Worm (Caenorhabditis elegans) whole organism, late embryonic: ENCODE results near the gene F49E10.4.

Experiments used
- F13H6.1 ChIP-seq: sonication (generic microtip); optimal IDR thresholded peaks from 2 replicates; lab custom pipeline; 2016; ENCODE audit warnings: missing genetic modification characterization, missing compliant biosample characterization
- K02D7.2 ChIP-seq: sonication (generic microtip); optimal IDR thresholded peaks from 2 replicates; lab custom pipeline; 2017; ENCODE audit warnings: mild to moderate bottlenecking, missing genetic modification characterization, missing compliant biosample characterization
- K09A11.1 ChIP-seq: sonication (generic microtip); optimal IDR thresholded peaks from 2 replicates; lab custom pipeline; 2017; ENCODE audit warnings: antibody characterized with exemption, mild to moderate bottlenecking, missing genetic modification characterization, missing compliant biosample characterization; ENCODE audit not compliant: insufficient read depth
- T23F11.4 ChIP-seq: fragments of 200-800 bp; sonication (Bioruptor generic); optimal IDR thresholded peaks from 2 replicates; lab custom pipeline; 2018; ENCODE audit warnings: mild to moderate bottlenecking, missing genetic modification characterization, missing compliant biosample characterization
- ahr-1 ChIP-seq: sonication (generic microtip); optimal IDR thresholded peaks from 2 replicates; lab custom pipeline; 2016; ENCODE audit warnings: missing genetic modification characterization, missing compliant biosample characterization
- ama-1 ChIP-seq: fragments of 150-350 bp; optimal IDR thresholded peaks from 2 replicates; lab custom pipeline; 2014
- ceh-19 ChIP-seq: fragments of 200-800 bp; sonication (Bioruptor generic); optimal IDR thresholded peaks from 2 replicates; lab custom pipeline; 2018; ENCODE audit warnings: mild to moderate bottlenecking, missing genetic modification characterization, missing compliant biosample characterization
- ceh-22 ChIP-seq: sonication (generic microtip); optimal IDR thresholded peaks from 2 replicates; lab custom pipeline; 2017; ENCODE audit warnings: missing biosample characterization, missing genetic modification characterization
- ceh-24 ChIP-seq: sonication (generic microtip); optimal IDR thresholded peaks from 2 replicates; lab custom pipeline; 2016; ENCODE audit warnings: mild to moderate bottlenecking, missing genetic modification characterization, missing compliant biosample characterization
- ceh-31 ChIP-seq: sonication (generic microtip); optimal IDR thresholded peaks from 2 replicates; lab custom pipeline; 2016; ENCODE audit warnings: missing genetic modification characterization, missing compliant biosample characterization
- ceh-45 ChIP-seq: fragments of 200-800 bp; sonication (Bioruptor generic); IDR thresholded peaks from 2 replicates; pipeline ENCODE4 v1.3.6; 2022; ENCODE audit warnings: missing genetic modification reagents, missing genetic modification characterization, missing compliant biosample characterization
- ceh-6 ChIP-seq: fragments of 200-800 bp; sonication (Bioruptor generic); optimal IDR thresholded peaks from 2 replicates; lab custom pipeline; 2018; ENCODE audit warnings: mild to moderate bottlenecking, missing genetic modification characterization, missing compliant biosample characterization
- che-1 ChIP-seq: sonication (generic microtip); optimal IDR thresholded peaks from 2 replicates; lab custom pipeline; 2016; ENCODE audit warnings: mild to moderate bottlenecking, missing genetic modification characterization, missing compliant biosample characterization
- dmd-4 ChIP-seq: sonication (generic microtip); optimal IDR thresholded peaks from 2 replicates; lab custom pipeline; 2016; ENCODE audit warnings: borderline replicate concordance, missing genetic modification characterization, missing compliant biosample characterization
- elt-2 ChIP-seq: sonication (generic microtip); optimal IDR thresholded peaks from 2 replicates; lab custom pipeline; 2016; ENCODE audit warnings: missing genetic modification reagents, missing genetic modification characterization, missing compliant biosample characterization
- elt-4 ChIP-seq: sonication (generic microtip); optimal IDR thresholded peaks from 2 replicates; lab custom pipeline; 2016; ENCODE audit warnings: missing genetic modification characterization, missing compliant biosample characterization
- fax-1 ChIP-seq: sonication (generic microtip); optimal IDR thresholded peaks from 2 replicates; lab custom pipeline; 2016; ENCODE audit warnings: missing genotype, missing genetic modification characterization, missing compliant biosample characterization
- fkh-10 ChIP-seq: fragments of 150-350 bp; optimal IDR thresholded peaks from 2 replicates; lab custom pipeline; 2014; ENCODE audit warnings: missing biosample characterization, missing genetic modification reagents, missing genetic modification characterization
- fkh-6 ChIP-seq: sonication (generic microtip); optimal IDR thresholded peaks from 2 replicates; lab custom pipeline; 2016; ENCODE audit warnings: missing genetic modification characterization, missing compliant biosample characterization
- hlh-8 ChIP-seq: sonication (generic microtip); optimal IDR thresholded peaks from 2 replicates; lab custom pipeline; 2016; ENCODE audit warnings: missing genotype, missing genetic modification characterization, missing compliant biosample characterization
- lim-6 ChIP-seq: sonication (generic microtip); optimal IDR thresholded peaks from 2 replicates; lab custom pipeline; 2016; ENCODE audit warnings: missing genetic modification characterization, missing compliant biosample characterization
- nfya-1 ChIP-seq: sonication (generic microtip); optimal IDR thresholded peaks from 2 replicates; lab custom pipeline; 2017; ENCODE audit warnings: missing genetic modification characterization, mild to moderate bottlenecking, missing compliant biosample characterization, antibody characterized with exemption, moderate library complexity
- pha-2 ChIP-seq: sonication (generic microtip); optimal IDR thresholded peaks from 2 replicates; lab custom pipeline; 2017; ENCODE audit warnings: mild to moderate bottlenecking, missing genetic modification characterization, missing compliant biosample characterization
- pha-4 ChIP-seq: fragments of 150-350 bp; optimal IDR thresholded peaks from 2 replicates; lab custom pipeline; 2018; ENCODE audit warnings: missing biosample characterization, missing genetic modification reagents, missing genetic modification characterization
- pqm-1 ChIP-seq: sonication (generic microtip); optimal IDR thresholded peaks from 2 replicates; lab custom pipeline; 2016; ENCODE audit warnings: missing genetic modification characterization, missing compliant biosample characterization
- rnt-1 ChIP-seq: sonication (generic microtip); optimal IDR thresholded peaks from 2 replicates; lab custom pipeline; 2016; ENCODE audit warnings: missing genetic modification characterization, missing compliant biosample characterization
- sdc-2 ChIP-seq: sonication (generic microtip); optimal IDR thresholded peaks from 2 replicates; lab custom pipeline; 2016; ENCODE audit warnings: missing genotype, missing genetic modification characterization, missing compliant biosample characterization
- sox-4 ChIP-seq: sonication (generic microtip); optimal IDR thresholded peaks from 2 replicates; lab custom pipeline; 2017; ENCODE audit warnings: mild to moderate bottlenecking, missing genetic modification characterization, inconsistent platforms, missing compliant biosample characterization
- syd-9 ChIP-seq: sonication (generic microtip); optimal IDR thresholded peaks from 2 replicates; lab custom pipeline; 2016; ENCODE audit warnings: mild to moderate bottlenecking, missing genetic modification characterization, moderate library complexity, missing compliant biosample characterization
- tbx-2 ChIP-seq: sonication (generic microtip); optimal IDR thresholded peaks from 2 replicates; lab custom pipeline; 2016; ENCODE audit warnings: missing genetic modification characterization, missing compliant biosample characterization
- tbx-7 ChIP-seq: sonication (generic microtip); optimal IDR thresholded peaks from 2 replicates; lab custom pipeline; 2016; ENCODE audit warnings: missing genotype, missing genetic modification characterization, missing compliant biosample characterization
- unc-3 ChIP-seq, 2 experiments: fragments of 200-800 bp in 1 of 2; sonication (Bioruptor generic) in 1 of 2; sonication (generic microtip) in 1 of 2; conservative IDR thresholded peaks in 1 of 2; optimal IDR thresholded peaks in 1 of 2; 2 replicates each; pipeline versions ENCODE4 v1.3.6 to Lab custom; 2016 to 2022; ENCODE audit warnings: missing compliant biosample characterization in 2 of 2, missing genetic modification characterization in 2 of 2, missing genetic modification reagents in 1 of 2
- unc-55 ChIP-seq: sonication (generic microtip); optimal IDR thresholded peaks from 2 replicates; lab custom pipeline; 2017; ENCODE audit warnings: missing biosample characterization, missing genetic modification reagents, missing genetic modification characterization
- unc-86 ChIP-seq: sonication (generic microtip); optimal IDR thresholded peaks from 2 replicates; lab custom pipeline; 2016; ENCODE audit warnings: missing genetic modification characterization, missing compliant biosample characterization
- zip-5 ChIP-seq: sonication (generic microtip); optimal IDR thresholded peaks from 2 replicates; lab custom pipeline; 2016; ENCODE audit warnings: missing genetic modification characterization, missing compliant biosample characterization

Gene F49E10.4

ce11 chrX:5875567-5875966, at the start of gene F49E10.4:
TSS of gene F49E10.4 (plus strand) at chrX:5875867.
- TF ChIP-seq fax-1 (tag; lab: Kevin White, UChicago) (no peak), ceh-6 (GFP tag; lab: Kevin White, UChicago) (no peak), lim-6 (tag; lab: Kevin White, UChicago) (no peak), nfya-1 (tag; lab: Kevin White, UChicago) (no peak), fkh-10 (GFP tag; lab: Kevin White, UChicago) (no peak), ceh-24 (tag; lab: Kevin White, UChicago) (no peak), ceh-19 (GFP tag; lab: Kevin White, UChicago) (no peak), K02D7.2 (tag; lab: Kevin White, UChicago) (no peak), unc-3 (GFP tag; conservative IDR thresholded peaks at IDR 0.05; lab: Robert Waterston, UW) (no peak), unc-3 (tag; optimal IDR thresholded peaks at IDR 0.05; lab: Kevin White, UChicago) (no peak)

ce11 chrX:5826976-5827375, 48.7 kb upstream of the F49E10.4 start:
- TF ChIP-seq F13H6.1 (tag; lab: Kevin White, UChicago) (no peak), dmd-4 (no peak), pha-2 (tag; lab: Kevin White, UChicago) (no peak), elt-4 (tag; lab: Kevin White, UChicago) (no peak), ceh-45 (GFP tag; lab: Robert Waterston, UW) (no peak), rnt-1 (no peak), K09A11.1 (tag; lab: Kevin White, UChicago) (no peak), elt-2 (tag; lab: Kevin White, UChicago) (peak; percentile 2), ceh-24 (tag; lab: Kevin White, UChicago) (no peak)

- TF ChIP-seq unc-86 (tag; lab: Kevin White, UChicago) = no peak
- peak; percentile 17 for TF ChIP-seq unc-55 (GFP tag; lab: Kevin White, UChicago)
- TF ChIP-seq zip-5 = no peak
- TF ChIP-seq ama-1 = peak; percentile 15
These were observed 47.6 kb upstream of the F49E10.4 start for ce11 chrX:5828085-5828484.

ce11 chrX:5829175-5829574, 46.5 kb upstream of the F49E10.4 start, which contains the start of gene acp-5:
TSS of gene acp-5 (plus strand) at chrX:5829435.
- TF ChIP-seq pha-4 (tag; lab: Kevin White, UChicago) (no peak), ceh-45 (GFP tag; lab: Robert Waterston, UW) (no peak), tbx-7 (tag; lab: Kevin White, UChicago) (no peak), fax-1 (tag; lab: Kevin White, UChicago) (no peak), pqm-1 (tag; lab: Kevin White, UChicago) (no peak), ceh-31 (tag; lab: Kevin White, UChicago) (no peak), fkh-6 (tag; lab: Kevin White, UChicago) (no peak), dmd-4 (no peak), ceh-19 (GFP tag; lab: Kevin White, UChicago) (no peak), ahr-1 (tag; lab: Kevin White, UChicago) (no peak), sdc-2 (tag; lab: Kevin White, UChicago) (no peak), tbx-2 (tag; lab: Kevin White, UChicago) (no peak), zip-5 (no peak), hlh-8 (tag; lab: Kevin White, UChicago) (no peak), T23F11.4 (no peak), ceh-22 (tag; lab: Kevin White, UChicago) (no peak), ceh-6 (GFP tag; lab: Kevin White, UChicago) (no peak)
- TF ChIP-seq, all 69 proteins: peak for 0

- TF ChIP-seq ama-1 (no peak), sox-4 (tag; lab: Kevin White, UChicago) (no peak), ceh-45 (GFP tag; lab: Robert Waterston, UW) (no peak), che-1 (no peak), elt-2 (tag; lab: Kevin White, UChicago) (peak; percentile 87), syd-9 (no peak)
These were observed 43.8 kb upstream of the F49E10.4 start for ce11 chrX:5831827-5832226.
